Fruit fly (Drosophila melanogaster) whole organism, adult: ENCODE data around the gene CG31827.
"Not testable (repeated sequence)": the region's sequence is repeated elsewhere in the genome, so short reads cannot be mapped to it uniquely, and the experiment has no call there.

Experiments
- CG11617 ChIP-seq: fragments of 200-800 bp; sonication (Bioruptor generic); optimal IDR thresholded peaks from 2 replicates; lab custom pipeline; 2017; ENCODE audit warnings: mild to moderate bottlenecking, missing biosample characterization, missing genetic modification reagents, missing genetic modification characterization
- CG12768 ChIP-seq: fragments of 200-800 bp; sonication (Bioruptor generic); optimal IDR thresholded peaks from 2 replicates; lab custom pipeline; 2017; ENCODE audit warnings: missing biosample characterization, missing genetic modification characterization, mild to moderate bottlenecking, moderate library complexity, missing genetic modification reagents
- CG1620 ChIP-seq: fragments of 200-800 bp; sonication (Bioruptor generic); optimal IDR thresholded peaks from 2 replicates; lab custom pipeline; 2016; ENCODE audit warnings: missing biosample characterization, missing genetic modification characterization
- CG5204 ChIP-seq: fragments of 200-800 bp; sonication (Bioruptor generic); optimal IDR thresholded peaks from 2 replicates; lab custom pipeline; 2016; ENCODE audit warnings: missing biosample characterization, missing genetic modification characterization
- CG7045 ChIP-seq: fragments of 200-800 bp; sonication (Bioruptor generic); optimal IDR thresholded peaks from 2 replicates; lab custom pipeline; 2017; ENCODE audit warnings: missing biosample characterization, mild to moderate bottlenecking, missing genetic modification characterization
- CG7101 ChIP-seq: fragments of 200-800 bp; sonication (Bioruptor generic); optimal IDR thresholded peaks from 2 replicates; lab custom pipeline; 2018; ENCODE audit warnings: missing biosample characterization, mild to moderate bottlenecking, missing genetic modification characterization, moderate library complexity
- cnc ChIP-seq, 2 experiments: fragments of >200 bp; optimal IDR thresholded peaks; 2 replicates each; lab custom pipeline; 2017
- ovo ChIP-seq: fragments of 200-800 bp; sonication (Bioruptor generic); optimal IDR thresholded peaks from 2 replicates; lab custom pipeline; 2016; ENCODE audit warnings: missing biosample characterization, missing genetic modification characterization
- pad ChIP-seq: fragments of 200-800 bp; sonication (Bioruptor generic); optimal IDR thresholded peaks from 3 replicates; lab custom pipeline; 2017; ENCODE audit warnings: missing biosample characterization, missing genetic modification characterization, mild to moderate bottlenecking, moderate library complexity, missing genetic modification reagents
- tj ChIP-seq: fragments of 200-800 bp; sonication (Bioruptor generic); optimal IDR thresholded peaks from 3 replicates; lab custom pipeline; 2017; ENCODE audit warnings: missing biosample characterization, mild to moderate bottlenecking, missing genetic modification characterization, moderate library complexity
- toe ChIP-seq: fragments of 200-800 bp; sonication (Bioruptor generic); optimal IDR thresholded peaks from 2 replicates; lab custom pipeline; 2016; ENCODE audit warnings: missing biosample characterization, missing genetic modification characterization

dm6 chr2L:15660741-15661140 lies 44.2 kb upstream of the CG31827 start, which contains the start of gene CG18477:
- TF ChIP-seq tj (GFP tag; lab: Kevin White, UChicago); pad (GFP tag; lab: Kevin White, UChicago); cnc (optimal IDR thresholded peaks at IDR 0.05; lab: Kevin White, UChicago); CG1620; CG7045; ovo (GFP tag; lab: Kevin White, UChicago); CG5204; toe (GFP tag; lab: Kevin White, UChicago); CG7101 (tag; lab: Kevin White, UChicago); CG12768 (GFP tag; lab: Kevin White, UChicago); CG11617 (GFP tag; lab: Kevin White, UChicago): not testable (repeated sequence)
